Fruit fly (Drosophila melanogaster): ENCODE data around the gene FucT6.
"Not testable (repeated sequence)": the region's sequence is repeated elsewhere in the genome, so short reads cannot be mapped to it uniquely, and the experiment has no call there.

FucT6 gene

dm6 chrX:11709799-11710720 lies at the start of gene FucT6:
Gene FucT6 (minus strand): TSS chrX:11709951.
- peak; percentile 31 for TF ChIP-seq CG17801 (GFP tag; optimal IDR thresholded peaks at IDR 0.05; ENCODE audit: partially characterized antibody)

dm6 chrX:11756892-11757291 lies 47.1 kb upstream of the FucT6 start:
- no peak for TF ChIP-seq CG17801 (GFP tag; optimal IDR thresholded peaks at IDR 0.05; ENCODE audit: partially characterized antibody)

dm6 chrX:11753973-11754372 lies 44.2 kb upstream of the FucT6 start, which contains the start of gene m:
Gene m (plus strand): TSS chrX:11754273.
- TF ChIP-seq CG17801 (GFP tag; optimal IDR thresholded peaks at IDR 0.05; ENCODE audit: partially characterized antibody): not testable (repeated sequence)

dm6 chrX:11736421-11736820 lies 26.7 kb upstream of the FucT6 start:
- no peak for TF ChIP-seq CG17801 (GFP tag; optimal IDR thresholded peaks at IDR 0.05; ENCODE audit: partially characterized antibody)

- no peak for TF ChIP-seq CG17801 (GFP tag; optimal IDR thresholded peaks at IDR 0.05; ENCODE audit: partially characterized antibody)
Measured at dm6 chrX:11733795-11734194, 24.0 kb upstream of the FucT6 start, which contains the start of gene inaF-A. Gene inaF-A (minus strand): TSS chrX:11733895.

dm6 chrX:11732670-11733069 lies 22.9 kb upstream of the FucT6 start, which contains the start of gene inaF-B:
Gene inaF-B (minus strand): TSS chrX:11732770.
- no peak for TF ChIP-seq CG17801 (GFP tag; optimal IDR thresholded peaks at IDR 0.05; ENCODE audit: partially characterized antibody)

dm6 chrX:11731665-11732064 lies 21.9 kb upstream of the FucT6 start, which contains the start of gene inaF-C:
Gene inaF-C (minus strand): TSS chrX:11731765.
- TF ChIP-seq CG17801 (GFP tag; optimal IDR thresholded peaks at IDR 0.05; ENCODE audit: partially characterized antibody): no peak

dm6 chrX:11729993-11730392 lies 20.2 kb upstream of the FucT6 start:
- no peak for TF ChIP-seq CG17801 (GFP tag; optimal IDR thresholded peaks at IDR 0.05; ENCODE audit: partially characterized antibody)

dm6 chrX:11728999-11729398 lies 19.2 kb upstream of the FucT6 start, which contains the start of gene inaF-D:
Gene inaF-D (minus strand): TSS chrX:11729099.
- no peak for TF ChIP-seq CG17801 (GFP tag; optimal IDR thresholded peaks at IDR 0.05; ENCODE audit: partially characterized antibody)

dm6 chrX:11723946-11724345 lies 14.2 kb upstream of the FucT6 start, which contains the start of gene CG15221:
Gene CG15221 (plus strand): TSS chrX:11724246.
- no peak for TF ChIP-seq CG17801 (GFP tag; optimal IDR thresholded peaks at IDR 0.05; ENCODE audit: partially characterized antibody)

- TF ChIP-seq CG17801 (GFP tag; optimal IDR thresholded peaks at IDR 0.05; ENCODE audit: partially characterized antibody): peak; percentile 70
Measured at dm6 chrX:11720138-11720537, 10.4 kb upstream of the FucT6 start, which contains the start of gene Tango10. Gene Tango10 (plus strand): TSS chrX:11720245.

- no peak for TF ChIP-seq CG17801 (GFP tag; optimal IDR thresholded peaks at IDR 0.05; ENCODE audit: partially characterized antibody)
Measured at dm6 chrX:11717892-11718291, 8.1 kb upstream of the FucT6 start.

dm6 chrX:11716731-11717326 lies 7.1 kb upstream of the FucT6 start, which contains the start of gene prtp:
Gene prtp (plus strand): TSS chrX:11716756.
- TF ChIP-seq CG17801 (GFP tag; optimal IDR thresholded peaks at IDR 0.05; ENCODE audit: partially characterized antibody): no peak

dm6 chrX:11715937-11716730 lies 6.4 kb upstream of the FucT6 start:
- TF ChIP-seq CG17801 (GFP tag; optimal IDR thresholded peaks at IDR 0.05; ENCODE audit: partially characterized antibody): peak; percentile 96

- no peak for TF ChIP-seq CG17801 (GFP tag; optimal IDR thresholded peaks at IDR 0.05; ENCODE audit: partially characterized antibody)
Measured at dm6 chrX:11715263-11715659, 5.5 kb upstream of the FucT6 start, which contains the start of gene Amun. Gene Amun (minus strand): TSS chrX:11715565.

All from ovary, adult (tissue).